Worm (Caenorhabditis elegans) whole organism, L1 larva: ENCODE data around the gene F43G6.16.

Experiments used
- C16A3.4 ChIP-seq: fragments of 150-350 bp; optimal IDR thresholded peaks from 2 replicates; lab custom pipeline; 2014; ENCODE audit warnings: missing biosample characterization, missing genetic modification characterization
- C34B4.2 ChIP-seq: sonication (generic microtip); optimal IDR thresholded peaks from 2 replicates; lab custom pipeline; 2017; ENCODE audit warnings: mild to moderate bottlenecking, missing genetic modification characterization, missing compliant biosample characterization
- alr-1 ChIP-seq: fragments of 200-800 bp; sonication (Bioruptor generic); optimal IDR thresholded peaks from 2 replicates; lab custom pipeline; 2018; ENCODE audit warnings: borderline replicate concordance, mild to moderate bottlenecking, missing genetic modification characterization, missing compliant biosample characterization
- aly-2 ChIP-seq: fragments of 150-350 bp; optimal IDR thresholded peaks from 2 replicates; lab custom pipeline; 2014; ENCODE audit warnings: missing biosample characterization, missing genetic modification characterization
- ama-1 ChIP-seq: fragments of 150-350 bp; optimal IDR thresholded peaks from 2 replicates; lab custom pipeline; 2014
- blmp-1 ChIP-seq: fragments of 150-350 bp; optimal IDR thresholded peaks from 2 replicates; lab custom pipeline; 2014; ENCODE audit warnings: missing biosample characterization, missing genetic modification characterization
- ceh-63 ChIP-seq: fragments of 200-800 bp; sonication (Bioruptor generic); optimal IDR thresholded peaks from 2 replicates; lab custom pipeline; 2018; ENCODE audit warnings: mild to moderate bottlenecking, missing genetic modification characterization, missing compliant biosample characterization
- ceh-8 ChIP-seq: fragments of 200-800 bp; sonication (Bioruptor generic); optimal IDR thresholded peaks from 2 replicates; lab custom pipeline; 2018; ENCODE audit warnings: mild to moderate bottlenecking, missing genetic modification characterization, moderate library complexity, missing compliant biosample characterization
- ceh-90 ChIP-seq: sonication (generic microtip); optimal IDR thresholded peaks from 2 replicates; lab custom pipeline; 2016; ENCODE audit warnings: missing genetic modification characterization, missing compliant biosample characterization
- ces-1 ChIP-seq: fragments of 150-350 bp; optimal IDR thresholded peaks from 2 replicates; lab custom pipeline; 2014; ENCODE audit warnings: missing biosample characterization, missing genetic modification reagents, missing genetic modification characterization
- dpl-1 ChIP-seq, 3 experiments: fragments of 150-350 bp in 2 of 3; sonication (generic microtip) in 1 of 3; optimal IDR thresholded peaks; 2 replicates each; lab custom pipeline; 2014 to 2017; ENCODE audit warnings: missing biosample characterization in 3 of 3, missing genetic modification characterization in 3 of 3, missing genetic modification reagents in 3 of 3
- dsc-1 ChIP-seq: sonication (generic microtip); optimal IDR thresholded peaks from 2 replicates; lab custom pipeline; 2016; ENCODE audit warnings: mild to moderate bottlenecking, missing genetic modification characterization, missing compliant biosample characterization
- efl-1 ChIP-seq, 4 experiments: fragments of 150-350 bp; optimal IDR thresholded peaks in 3 of 4; peaks in 1 of 4; 1 replicate in 1 of 4; 2 replicates in 3 of 4; lab custom pipeline; 2014; ENCODE audit warnings: missing biosample characterization in 2 of 4, missing genetic modification characterization in 2 of 4, missing genetic modification reagents in 2 of 4
- efl-3 ChIP-seq: fragments of 200-800 bp; sonication (Bioruptor generic); optimal IDR thresholded peaks from 2 replicates; lab custom pipeline; 2018; ENCODE audit warnings: mild to moderate bottlenecking, missing genetic modification characterization, missing compliant biosample characterization
- egl-13 ChIP-seq: sonication (generic microtip); optimal IDR thresholded peaks from 2 replicates; lab custom pipeline; 2016; ENCODE audit warnings: missing genotype, missing genetic modification reagents, missing genetic modification characterization, missing compliant biosample characterization
- egl-27 ChIP-seq, 2 experiments: fragments of 150-350 bp in 1 of 2; sonication (generic microtip); optimal IDR thresholded peaks; 3 replicates each; lab custom pipeline; 2017 to 2018; ENCODE audit warnings: missing biosample characterization in 2 of 2, missing genetic modification characterization in 2 of 2, missing genetic modification reagents in 2 of 2
- elt-2 ChIP-seq: sonication (generic microtip); optimal IDR thresholded peaks from 2 replicates; lab custom pipeline; 2016; ENCODE audit warnings: missing genetic modification characterization, mild to moderate bottlenecking, inconsistent platforms, missing compliant biosample characterization, missing genetic modification reagents
- elt-3 ChIP-seq, 6 experiments: fragments of 150-350 bp in 1 of 6; sonication (generic microtip); optimal IDR thresholded peaks; 2 replicates each; lab custom pipeline; 2017 to 2018; ENCODE audit warnings: missing biosample characterization in 6 of 6, missing genetic modification characterization in 6 of 6, inconsistent platforms in 1 of 6
- fkh-4 ChIP-seq: sonication (generic microtip); optimal IDR thresholded peaks from 2 replicates; lab custom pipeline; 2016; ENCODE audit warnings: missing compliant biosample characterization, missing genetic modification characterization, borderline replicate concordance
- hlh-17 ChIP-seq: fragments of 200-800 bp; sonication (Bioruptor generic); optimal IDR thresholded peaks from 2 replicates; lab custom pipeline; 2018; ENCODE audit warnings: missing genetic modification characterization, mild to moderate bottlenecking, missing compliant biosample characterization, moderate library complexity, borderline replicate concordance
- hpl-2 ChIP-seq: fragments of 150-350 bp; optimal IDR thresholded peaks from 2 replicates; lab custom pipeline; 2014; ENCODE audit warnings: missing biosample characterization, missing genetic modification reagents, missing genetic modification characterization
- irx-1 ChIP-seq: sonication (generic microtip); optimal IDR thresholded peaks from 2 replicates; lab custom pipeline; 2016; ENCODE audit warnings: missing genetic modification characterization, missing compliant biosample characterization
- jun-1 ChIP-seq: fragments of 150-350 bp; optimal IDR thresholded peaks from 2 replicates; lab custom pipeline; 2014; ENCODE audit warnings: missing biosample characterization, missing genetic modification reagents, missing genetic modification characterization
- lin-13 ChIP-seq: fragments of 150-350 bp; optimal IDR thresholded peaks from 2 replicates; lab custom pipeline; 2014; ENCODE audit warnings: missing biosample characterization, missing genetic modification reagents, missing genetic modification characterization
- lin-39 ChIP-seq: fragments of 150-350 bp; optimal IDR thresholded peaks from 2 replicates; lab custom pipeline; 2014; ENCODE audit warnings: missing biosample characterization, missing genetic modification reagents, missing genetic modification characterization
- lir-3 ChIP-seq: sonication (generic microtip); optimal IDR thresholded peaks from 2 replicates; lab custom pipeline; 2016; ENCODE audit warnings: mild to moderate bottlenecking, missing genetic modification characterization, moderate library complexity, missing compliant biosample characterization; ENCODE audit not compliant: poor library complexity
- lsy-2 ChIP-seq, 2 experiments: fragments of 150-350 bp; optimal IDR thresholded peaks; 2 replicates each; lab custom pipeline; 2014; ENCODE audit warnings: missing biosample characterization in 2 of 2, missing genetic modification characterization in 2 of 2
- mab-9 ChIP-seq: fragments of 200-800 bp; sonication (Bioruptor generic); IDR thresholded peaks from 2 replicates; pipeline ENCODE4 v1.3.6; 2022; ENCODE audit warnings: missing genetic modification reagents, missing genetic modification characterization, missing compliant biosample characterization
- mdl-1 ChIP-seq, 2 experiments: fragments of 150-350 bp; optimal IDR thresholded peaks; 2 replicates each; lab custom pipeline; 2014 to 2017; ENCODE audit warnings: missing biosample characterization in 2 of 2, missing genetic modification characterization in 2 of 2, inconsistent platforms in 1 of 2
- mep-1 ChIP-seq: fragments of 150-350 bp; optimal IDR thresholded peaks from 2 replicates; lab custom pipeline; 2014; ENCODE audit warnings: missing biosample characterization, missing genetic modification characterization
- nhr-12 ChIP-seq: sonication (generic microtip); optimal IDR thresholded peaks from 2 replicates; lab custom pipeline; 2017; ENCODE audit warnings: missing biosample characterization, missing genetic modification characterization
- nhr-237 ChIP-seq: fragments of 150-350 bp; optimal IDR thresholded peaks from 2 replicates; lab custom pipeline; 2014; ENCODE audit warnings: missing biosample characterization, missing genetic modification characterization
- nhr-28 ChIP-seq: fragments of 150-350 bp; optimal IDR thresholded peaks from 2 replicates; lab custom pipeline; 2014; ENCODE audit warnings: missing biosample characterization, missing genetic modification characterization
- nhr-47 ChIP-seq: sonication (generic microtip); optimal IDR thresholded peaks from 2 replicates; lab custom pipeline; 2016; ENCODE audit warnings: mild to moderate bottlenecking, missing genetic modification characterization, moderate library complexity, missing compliant biosample characterization
- nhr-76 ChIP-seq: sonication (generic microtip); optimal IDR thresholded peaks from 2 replicates; lab custom pipeline; 2017; ENCODE audit warnings: missing biosample characterization, missing genetic modification characterization
- nhr-84 ChIP-seq: sonication (generic microtip); optimal IDR thresholded peaks from 2 replicates; lab custom pipeline; 2017; ENCODE audit warnings: missing biosample characterization, missing genetic modification characterization
- nhr-85 ChIP-seq: sonication (generic microtip); peaks from one replicate; lab custom pipeline; 2016; ENCODE audit warnings: missing genetic modification characterization, inconsistent platforms, missing compliant biosample characterization
- nhr-90 ChIP-seq: sonication (generic microtip); optimal IDR thresholded peaks from 2 replicates; lab custom pipeline; 2016; ENCODE audit warnings: mild to moderate bottlenecking, missing genetic modification characterization, missing compliant biosample characterization; ENCODE audit not compliant: poor library complexity
- pag-3 ChIP-seq: sonication (generic microtip); optimal IDR thresholded peaks from 2 replicates; lab custom pipeline; 2017; ENCODE audit warnings: missing genetic modification characterization, mild to moderate bottlenecking, missing compliant biosample characterization, antibody characterized with exemption, borderline replicate concordance; ENCODE audit not compliant: insufficient read depth
- skn-1 ChIP-seq: fragments of 150-350 bp; optimal IDR thresholded peaks from 2 replicates; lab custom pipeline; 2014; ENCODE audit warnings: missing biosample characterization, missing genetic modification characterization
- snpc-4 ChIP-seq: fragments of 150-350 bp; optimal IDR thresholded peaks from 2 replicates; lab custom pipeline; 2014; ENCODE audit warnings: missing biosample characterization, missing genetic modification characterization
- sox-4 ChIP-seq: sonication (generic microtip); optimal IDR thresholded peaks from 2 replicates; lab custom pipeline; 2016; ENCODE audit warnings: missing genetic modification characterization, missing compliant biosample characterization
- sup-37 ChIP-seq: fragments of 200-800 bp; sonication (Bioruptor generic); optimal IDR thresholded peaks from 2 replicates; lab custom pipeline; 2018; ENCODE audit warnings: mild to moderate bottlenecking, missing genetic modification characterization, missing compliant biosample characterization
- swsn-7 ChIP-seq: sonication (generic microtip); optimal IDR thresholded peaks from 2 replicates; lab custom pipeline; 2016; ENCODE audit warnings: missing genetic modification characterization, missing compliant biosample characterization
- tbx-2 ChIP-seq: sonication (generic microtip); optimal IDR thresholded peaks from 2 replicates; lab custom pipeline; 2016; ENCODE audit warnings: missing genetic modification characterization, missing compliant biosample characterization
- unc-130 ChIP-seq: fragments of 150-350 bp; optimal IDR thresholded peaks from 2 replicates; lab custom pipeline; 2017; ENCODE audit warnings: missing biosample characterization, missing genetic modification characterization, inconsistent platforms
- unc-30 ChIP-seq: sonication (generic microtip); optimal IDR thresholded peaks from 2 replicates; lab custom pipeline; 2017; ENCODE audit warnings: missing biosample characterization, missing genetic modification characterization
- unc-62 ChIP-seq: fragments of 150-350 bp; optimal IDR thresholded peaks from 2 replicates; lab custom pipeline; 2014; ENCODE audit warnings: missing biosample characterization, missing genetic modification reagents, missing genetic modification characterization
- unc-86 ChIP-seq: sonication (generic microtip); optimal IDR thresholded peaks from 2 replicates; lab custom pipeline; 2016; ENCODE audit warnings: missing genetic modification characterization, missing compliant biosample characterization
- vab-15 ChIP-seq: sonication (generic microtip); optimal IDR thresholded peaks from 2 replicates; lab custom pipeline; 2017; ENCODE audit warnings: missing genotype, mild to moderate bottlenecking, missing genetic modification characterization, missing compliant biosample characterization
- zag-1 ChIP-seq: fragments of 150-350 bp; optimal IDR thresholded peaks from 2 replicates; lab custom pipeline; 2014; ENCODE audit warnings: missing biosample characterization, missing genetic modification characterization
- ztf-4 ChIP-seq: fragments of 150-350 bp; optimal IDR thresholded peaks from 2 replicates; lab custom pipeline; 2014; ENCODE audit warnings: missing biosample characterization, missing genetic modification characterization

F43G6.16 gene

DNA sequence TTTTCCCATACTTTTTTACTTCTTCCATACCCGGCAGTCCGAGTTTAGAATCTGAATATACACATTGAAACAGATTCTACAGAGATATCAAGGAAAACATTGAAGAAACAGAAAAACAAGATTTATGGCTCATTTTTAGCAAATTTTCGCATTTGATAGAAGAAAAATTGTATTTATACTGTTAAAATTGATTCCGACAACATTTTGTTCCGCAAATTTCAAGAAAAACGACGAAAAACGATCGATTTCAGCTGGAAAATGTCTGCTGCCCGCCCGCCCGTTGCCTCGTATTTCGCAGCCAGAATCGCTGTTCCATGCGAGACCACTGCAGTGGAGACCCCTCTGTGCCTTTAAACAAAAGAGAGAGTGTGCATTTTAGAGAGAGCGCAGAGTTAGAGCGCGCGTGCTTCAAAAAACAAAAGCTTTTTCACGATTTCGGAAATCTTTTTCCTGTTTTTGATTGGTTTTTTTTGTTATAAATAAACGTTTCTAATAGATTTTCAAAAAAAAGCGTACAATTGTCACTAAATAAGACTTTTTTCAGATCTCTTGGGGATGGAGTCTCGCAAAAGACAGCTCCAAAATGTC lies 4.4 kb downstream of the F43G6.16 start, which contains the start of the genes patr-1 and dna-2 (continued):
- TF ChIP-seq swsn-7 (tag; lab: Kevin White, UChicago), result peak; percentile 36
- TF ChIP-seq nhr-12 (tag; lab: Kevin White, UChicago), result no peak
- TF ChIP-seq ama-1 (lab: Kevin White, UChicago), result no peak
- TF ChIP-seq egl-13, result peak; percentile 4
- TF ChIP-seq lin-39 (tag; lab: Kevin White, UChicago), result no peak
- no peak for TF ChIP-seq fkh-4 (tag; lab: Kevin White, UChicago)
- TF ChIP-seq lsy-2 (tag; optimal IDR thresholded peaks at IDR 0.05; lab: Kevin White, UChicago), result peak; percentile 80 to 86
- no peak for TF ChIP-seq unc-130
- no peak for TF ChIP-seq mab-9 (GFP tag; lab: Robert Waterston, UW)
- no peak for TF ChIP-seq alr-1 (tag; lab: Kevin White, UChicago)
- TF ChIP-seq ceh-90 (tag; lab: Kevin White, UChicago), result no peak
- no peak for TF ChIP-seq hpl-2 (GFP tag; lab: Kevin White, UChicago)
- TF ChIP-seq nhr-47, result no peak
- peak; percentile 81 to 93 for TF ChIP-seq efl-1 (optimal IDR thresholded peaks at IDR 0.05; lab: Kevin White, UChicago)
- TF ChIP-seq efl-1 (GFP tag; optimal IDR thresholded peaks at IDR 0.05 in 1 of 2; lab: Kevin White, UChicago), result peak; percentile 92 to 99
- no peak for TF ChIP-seq zag-1 (tag; lab: Kevin White, UChicago)
- TF ChIP-seq ces-1 (GFP tag; lab: Kevin White, UChicago), result no peak
- TF ChIP-seq unc-30 (tag; lab: Kevin White, UChicago), result no peak
- TF ChIP-seq egl-27 (tag; optimal IDR thresholded peaks at IDR 0.05; lab: Kevin White, UChicago), result no peak
- no peak for TF ChIP-seq elt-2
- no peak for TF ChIP-seq lir-3 (tag; lab: Kevin White, UChicago)
- TF ChIP-seq ceh-63 (GFP tag; lab: Kevin White, UChicago), result no peak
- TF ChIP-seq C16A3.4, result peak; percentile 63
- no peak for TF ChIP-seq nhr-76 (tag; lab: Kevin White, UChicago)
- TF ChIP-seq ztf-4 (tag; lab: Kevin White, UChicago), result no peak
- TF ChIP-seq sup-37 (GFP tag; lab: Kevin White, UChicago), result no peak
- TF ChIP-seq hlh-17 (GFP tag; lab: Kevin White, UChicago), result no peak
- peak; percentile 61 for TF ChIP-seq tbx-2 (tag; lab: Kevin White, UChicago)
- peak; percentile 13 for TF ChIP-seq dsc-1 (tag; lab: Kevin White, UChicago)
- no peak for TF ChIP-seq jun-1 (tag; lab: Kevin White, UChicago)
- TF ChIP-seq nhr-28 (tag; lab: Kevin White, UChicago), result no peak
- TF ChIP-seq nhr-85 (tag; lab: Kevin White, UChicago), result peak; percentile 52
- TF ChIP-seq blmp-1, result peak; percentile 52
- TF ChIP-seq C34B4.2 (tag; lab: Kevin White, UChicago), result no peak
- TF ChIP-seq unc-62 (GFP tag; lab: Kevin White, UChicago), result no peak
- TF ChIP-seq unc-86 (tag; lab: Kevin White, UChicago), result peak; percentile 33
- no peak for TF ChIP-seq nhr-90 (tag; lab: Kevin White, UChicago)
- peak; percentile 79 for TF ChIP-seq skn-1 (tag; lab: Kevin White, UChicago)
- no peak for TF ChIP-seq nhr-84 (tag; lab: Kevin White, UChicago)
- TF ChIP-seq efl-3 (GFP tag; lab: Kevin White, UChicago), result no peak
- peak; percentile 69 for TF ChIP-seq mep-1 (tag; lab: Kevin White, UChicago)
- peak; percentile 86 to 91 (median 90) for TF ChIP-seq dpl-1 (GFP tag; optimal IDR thresholded peaks at IDR 0.05; lab: Kevin White, UChicago)
- peak in 1 of 2 experiments; percentile 71 for TF ChIP-seq mdl-1 (tag; optimal IDR thresholded peaks at IDR 0.05; lab: Kevin White, UChicago)
- no peak for TF ChIP-seq aly-2 (tag; lab: Kevin White, UChicago)
- TF ChIP-seq elt-3 (tag; optimal IDR thresholded peaks at IDR 0.05; lab: Kevin White, UChicago), result peak in 1 of 6 experiments; percentile 18
- no peak for TF ChIP-seq pag-3 (tag; lab: Kevin White, UChicago)
- no peak for TF ChIP-seq nhr-237 (tag; lab: Kevin White, UChicago)
- no peak for TF ChIP-seq ceh-8
- peak; percentile 14 for TF ChIP-seq irx-1 (tag; lab: Kevin White, UChicago)
- no peak for TF ChIP-seq vab-15 (tag; lab: Kevin White, UChicago)
- TF ChIP-seq lin-13 (GFP tag; lab: Kevin White, UChicago), result peak; percentile 16
- no peak for TF ChIP-seq sox-4 (tag; lab: Kevin White, UChicago)
- TF ChIP-seq snpc-4 (tag; lab: Kevin White, UChicago), result peak; percentile 16
